Fruit fly (Drosophila melanogaster) whole organism, embryonic: ENCODE data around the gene mRpS18C.

Experiments
- Asciz ChIP-seq: fragments of 200-800 bp; sonication (Bioruptor generic); optimal IDR thresholded peaks from 2 replicates; lab custom pipeline; 2017; ENCODE audit warnings: missing biosample characterization, mild to moderate bottlenecking, missing genetic modification characterization, missing genetic modification reagents
- CG10267 ChIP-seq: fragments of 200-800 bp; sonication (Bioruptor generic); optimal IDR thresholded peaks from 2 replicates; lab custom pipeline; 2018; ENCODE audit warnings: missing biosample characterization, mild to moderate bottlenecking, missing genetic modification characterization, moderate library complexity
- CG12659 ChIP-seq: fragments of 200-800 bp; sonication (Bioruptor generic); optimal IDR thresholded peaks from 3 replicates; lab custom pipeline; 2017; ENCODE audit warnings: mild to moderate bottlenecking, missing biosample characterization, missing genetic modification reagents, missing genetic modification characterization
- CG16813 ChIP-seq: fragments of 200-800 bp; sonication (Bioruptor generic); IDR thresholded peaks from 3 replicates; pipeline ENCODE4 v1.3.6; 2022; ENCODE audit warnings: missing biosample characterization, missing genetic modification characterization; ENCODE audit not compliant: partially characterized antibody
- CG2116 ChIP-seq: fragments of 200-800 bp; sonication (Bioruptor generic); optimal IDR thresholded peaks from 3 replicates; lab custom pipeline; 2018; ENCODE audit warnings: missing biosample characterization, mild to moderate bottlenecking, missing genetic modification characterization
- CG2129 ChIP-seq: fragments of 200-800 bp; sonication (Bioruptor generic); IDR thresholded peaks from 2 replicates; pipeline ENCODE4 v1.3.6; 2022; ENCODE audit warnings: missing biosample characterization, missing genetic modification characterization; ENCODE audit not compliant: partially characterized antibody
- CG3847 ChIP-seq: fragments of 200-800 bp; sonication (Bioruptor generic); IDR thresholded peaks from 2 replicates; pipeline ENCODE4 v1.3.6; 2022; ENCODE audit warnings: missing biosample characterization, missing genetic modification characterization
- CG4617 ChIP-seq: fragments of 200-800 bp; sonication (Bioruptor generic); optimal IDR thresholded peaks from 3 replicates; lab custom pipeline; 2016; ENCODE audit warnings: missing biosample characterization, missing genetic modification characterization, borderline replicate concordance
- CG7556 ChIP-seq: fragments of 200-800 bp; sonication (Bioruptor generic); optimal IDR thresholded peaks from 2 replicates; lab custom pipeline; 2017; ENCODE audit warnings: missing biosample characterization, mild to moderate bottlenecking, missing genetic modification characterization
- CG9797 ChIP-seq: fragments of 200-800 bp; sonication (Bioruptor generic); optimal IDR thresholded peaks from 3 replicates; lab custom pipeline; 2018; ENCODE audit warnings: missing biosample characterization, mild to moderate bottlenecking, missing genetic modification characterization
- CG9932 ChIP-seq: fragments of 200-800 bp; sonication (Bioruptor generic); IDR thresholded peaks from 2 replicates; pipeline ENCODE4 v1.3.6; 2022; ENCODE audit warnings: missing biosample characterization, missing genetic modification characterization
- CHES-1-like ChIP-seq: fragments of 200-800 bp; sonication (Bioruptor generic); optimal IDR thresholded peaks from 2 replicates; lab custom pipeline; 2016; ENCODE audit warnings: missing biosample characterization, missing genetic modification characterization
- CTCF ChIP-seq: fragments of 200-800 bp; sonication (Bioruptor generic); optimal IDR thresholded peaks from 2 replicates; lab custom pipeline; 2017; ENCODE audit warnings: missing biosample characterization, mild to moderate bottlenecking, missing genetic modification characterization, moderate library complexity
- D ChIP-seq, 2 experiments: fragments of 200-800 bp in 1 of 2; fragments of >200 bp in 1 of 2; sonication (Bioruptor generic) in 1 of 2; optimal IDR thresholded peaks; 2 replicates in 1 of 2; 3 replicates in 1 of 2; lab custom pipeline; 2017; ENCODE audit warnings: mild to moderate bottlenecking in 1 of 2, missing biosample characterization in 1 of 2, missing genetic modification characterization in 1 of 2, missing genetic modification reagents in 1 of 2
- Dbx ChIP-seq: fragments of 200-800 bp; sonication (Bioruptor generic); IDR thresholded peaks from 3 replicates; pipeline ENCODE4 v1.3.6; 2022; ENCODE audit warnings: missing biosample characterization, missing genetic modification characterization
- Dp ChIP-seq: fragments of 200-800 bp; sonication (Bioruptor generic); optimal IDR thresholded peaks from 2 replicates; lab custom pipeline; 2018; ENCODE audit warnings: missing biosample characterization, mild to moderate bottlenecking, missing genetic modification characterization, moderate library complexity
- HmgD ChIP-seq: fragments of 200-800 bp; sonication (Bioruptor generic); optimal IDR thresholded peaks from 3 replicates; lab custom pipeline; 2016; ENCODE audit warnings: missing biosample characterization, missing genetic modification characterization
- HmgZ ChIP-seq: fragments of 200-800 bp; sonication (Bioruptor generic); optimal IDR thresholded peaks from 2 replicates; lab custom pipeline; 2018; ENCODE audit warnings: missing biosample characterization, mild to moderate bottlenecking, missing genetic modification characterization
- Lhr ChIP-seq: fragments of 200-800 bp; sonication (Bioruptor generic); optimal IDR thresholded peaks from 3 replicates; lab custom pipeline; 2017; ENCODE audit warnings: mild to moderate bottlenecking, missing biosample characterization, missing genetic modification reagents, missing genetic modification characterization
- MBD-R2 ChIP-seq: fragments of 200-800 bp; sonication (Bioruptor generic); IDR thresholded peaks from 2 replicates; pipeline ENCODE4 v1.3.6; 2022; ENCODE audit warnings: missing biosample characterization, missing genetic modification characterization
- Meics ChIP-seq: fragments of 200-800 bp; sonication (Bioruptor generic); optimal IDR thresholded peaks from 2 replicates; lab custom pipeline; 2017; ENCODE audit warnings: missing biosample characterization, mild to moderate bottlenecking, missing genetic modification characterization
- Myb ChIP-seq: fragments of 200-800 bp; sonication (Bioruptor generic); optimal IDR thresholded peaks from 2 replicates; lab custom pipeline; 2016; ENCODE audit warnings: missing biosample characterization, missing genetic modification characterization
- NC2α ChIP-seq: fragments of 200-800 bp; sonication (Bioruptor generic); optimal IDR thresholded peaks from 2 replicates; lab custom pipeline; 2016; ENCODE audit warnings: missing biosample characterization, missing genetic modification characterization
- Nf-YC ChIP-seq: fragments of 200-800 bp; optimal IDR thresholded peaks from 3 replicates; lab custom pipeline; 2019; ENCODE audit warnings: missing biosample characterization, mild to moderate bottlenecking, missing genetic modification characterization, moderate library complexity
- Sry-δ ChIP-seq: fragments of 200-800 bp; sonication (Bioruptor generic); optimal IDR thresholded peaks from 2 replicates; lab custom pipeline; 2016; ENCODE audit warnings: missing biosample characterization, missing genetic modification characterization
- Stat92E ChIP-seq, 3 experiments: fragments of >200 bp in 2 of 3; fragments of 200-800 bp in 1 of 3; sonication (Bioruptor generic) in 1 of 3; optimal IDR thresholded peaks; 2 replicates each; lab custom pipeline; 2017 to 2019; ENCODE audit warnings: missing biosample characterization in 3 of 3, missing genetic modification characterization in 3 of 3, mild to moderate bottlenecking in 1 of 3, moderate library complexity in 1 of 3
- Xrp1 ChIP-seq: fragments of 200-800 bp; sonication (Bioruptor generic); IDR thresholded peaks from 2 replicates; pipeline ENCODE4 v1.3.6; 2022; ENCODE audit warnings: missing biosample characterization, missing genetic modification characterization
- YL-1 ChIP-seq: fragments of 200-800 bp; sonication (Bioruptor generic); optimal IDR thresholded peaks from 3 replicates; lab custom pipeline; 2017; ENCODE audit warnings: missing biosample characterization, mild to moderate bottlenecking, missing genetic modification characterization
- amos ChIP-seq: fragments of 200-800 bp; sonication (Bioruptor generic); IDR thresholded peaks from 2 replicates; pipeline ENCODE4 v1.3.6; 2022; ENCODE audit warnings: missing biosample characterization, missing genetic modification characterization; ENCODE audit not compliant: partially characterized antibody
- ato ChIP-seq: fragments of 200-800 bp; sonication (Bioruptor generic); IDR thresholded peaks from 2 replicates; pipeline ENCODE4 v1.3.6; 2022; ENCODE audit warnings: missing biosample characterization, missing genetic modification characterization; ENCODE audit not compliant: partially characterized antibody
- chn ChIP-seq: fragments of 200-800 bp; sonication (Bioruptor generic); optimal IDR thresholded peaks from 2 replicates; lab custom pipeline; 2016; ENCODE audit warnings: missing biosample characterization, missing genetic modification characterization
- corto ChIP-seq: fragments of 200-800 bp; sonication (Bioruptor generic); optimal IDR thresholded peaks from 2 replicates; lab custom pipeline; 2016; ENCODE audit warnings: missing biosample characterization, mild to moderate bottlenecking, missing genetic modification characterization, moderate library complexity
- dm ChIP-seq: fragments of 200-800 bp; sonication (Bioruptor generic); optimal IDR thresholded peaks from 3 replicates; lab custom pipeline; 2016; ENCODE audit warnings: missing biosample characterization, missing genetic modification characterization
- dmrt11E ChIP-seq: fragments of 200-800 bp; sonication (Bioruptor generic); optimal IDR thresholded peaks from 3 replicates; lab custom pipeline; 2018; ENCODE audit warnings: missing biosample characterization, mild to moderate bottlenecking, missing genetic modification characterization, moderate library complexity
- eyg ChIP-seq: fragments of 200-800 bp; sonication (Bioruptor generic); optimal IDR thresholded peaks from 3 replicates; lab custom pipeline; 2016; ENCODE audit warnings: missing biosample characterization, missing genetic modification characterization
- ftz-f1 ChIP-seq: fragments of 200-800 bp; sonication (Bioruptor generic); optimal IDR thresholded peaks from 2 replicates; lab custom pipeline; 2016; ENCODE audit warnings: missing biosample characterization, missing genetic modification characterization
- gro ChIP-seq: fragments of 200-800 bp; sonication (Bioruptor generic); optimal IDR thresholded peaks from 2 replicates; lab custom pipeline; 2016; ENCODE audit warnings: missing biosample characterization, missing genetic modification characterization
- her ChIP-seq: fragments of 200-800 bp; sonication (Bioruptor generic); optimal IDR thresholded peaks from 2 replicates; lab custom pipeline; 2016; ENCODE audit warnings: missing biosample characterization, missing genetic modification characterization
- hkb ChIP-seq, 2 experiments: fragments of 200-800 bp in 1 of 2; fragments of >200 bp in 1 of 2; sonication (Bioruptor generic) in 1 of 2; IDR thresholded peaks in 1 of 2; optimal IDR thresholded peaks in 1 of 2; 2 replicates each; pipeline versions ENCODE4 v1.3.6 to Lab custom; 2017 to 2022; ENCODE audit warnings: missing biosample characterization in 1 of 2, missing genetic modification characterization in 1 of 2
- knrl ChIP-seq: fragments of 200-800 bp; sonication (Bioruptor generic); IDR thresholded peaks from 3 replicates; pipeline ENCODE4 v1.3.6; 2022; ENCODE audit warnings: missing biosample characterization, missing genetic modification characterization; ENCODE audit not compliant: partially characterized antibody
- mam ChIP-seq: fragments of 200-800 bp; sonication (Bioruptor generic); optimal IDR thresholded peaks from 3 replicates; lab custom pipeline; 2016; ENCODE audit warnings: missing biosample characterization, missing genetic modification characterization
- phol ChIP-seq: fragments of 200-800 bp; sonication (Bioruptor generic); optimal IDR thresholded peaks from 3 replicates; lab custom pipeline; 2018; ENCODE audit warnings: missing biosample characterization, mild to moderate bottlenecking, missing genetic modification characterization, moderate library complexity
- pzg ChIP-seq: fragments of 200-800 bp; sonication (Bioruptor generic); optimal IDR thresholded peaks from 3 replicates; lab custom pipeline; 2018; ENCODE audit warnings: missing biosample characterization, mild to moderate bottlenecking, missing genetic modification characterization, moderate library complexity
- sens ChIP-seq: fragments of 200-800 bp; sonication (Bioruptor generic); peaks from one replicate; lab custom pipeline; 2016; ENCODE audit warnings: missing biosample characterization, missing genetic modification characterization
- seq ChIP-seq: fragments of 200-800 bp; sonication (Bioruptor generic); IDR thresholded peaks from 2 replicates; pipeline ENCODE4 v1.3.6; 2022; ENCODE audit warnings: missing biosample characterization, missing genetic modification characterization
- stwl ChIP-seq: fragments of 200-800 bp; sonication (Bioruptor generic); optimal IDR thresholded peaks from 3 replicates; lab custom pipeline; 2018; ENCODE audit warnings: missing biosample characterization, mild to moderate bottlenecking, missing genetic modification characterization, moderate library complexity
- trem ChIP-seq: fragments of 200-800 bp; optimal IDR thresholded peaks from 3 replicates; lab custom pipeline; 2019; ENCODE audit warnings: missing biosample characterization, mild to moderate bottlenecking, missing genetic modification characterization, moderate library complexity
- unc-4 ChIP-seq: fragments of 200-800 bp; sonication (Bioruptor generic); IDR thresholded peaks from 2 replicates; pipeline ENCODE4 v1.3.6; 2022; ENCODE audit warnings: missing biosample characterization, missing genetic modification characterization; ENCODE audit not compliant: partially characterized antibody

The mRpS18C gene

dm6 chr3R:30427805-30428359 lies 4.1 kb downstream of the mRpS18C start, which contains the start of gene CG2218:
Gene CG2218 (minus strand): TSS chr3R:30428276.
- TF ChIP-seq CG2129 (no peak), Stat92E (GFP tag; optimal IDR thresholded peaks at IDR 0.05; lab: Kevin White, UChicago) (peak in 1 of 3 experiments; percentile 58), her (GFP tag; lab: Kevin White, UChicago) (peak; percentile 11), phol (tag; lab: Kevin White, UChicago) (peak; percentile 91), corto (GFP tag; lab: Kevin White, UChicago) (no peak), CG4617 (GFP tag; lab: Kevin White, UChicago) (peak; percentile 87), D (optimal IDR thresholded peaks at IDR 0.05; lab: Kevin White, UChicago) (peak; percentile 10), D (GFP tag; optimal IDR thresholded peaks at IDR 0.05; lab: Kevin White, UChicago) (no peak), eyg (GFP tag; lab: Kevin White, UChicago) (no peak), Asciz (no peak), sens (GFP tag; lab: Kevin White, UChicago) (no peak), ftz-f1 (GFP tag; lab: Kevin White, UChicago) (peak; percentile 36), hkb (optimal IDR thresholded peaks at IDR 0.05; lab: Kevin White, UChicago) (no peak), hkb (GFP tag; IDR thresholded peaks at IDR 0.05; lab: Robert Waterston, UW) (peak; percentile 33; the same call in 1 of the 2 replicates), CG9932 (no peak), CTCF (GFP tag; lab: Kevin White, UChicago) (peak; percentile 54), seq (GFP tag; lab: Robert Waterston, UW) (no peak), Meics (GFP tag; lab: Kevin White, UChicago) (no peak), CG12659 (peak; percentile 52), CHES-1-like (GFP tag; lab: Kevin White, UChicago) (peak; percentile 25), CG2116 (peak; percentile 49), dmrt11E (tag; lab: Kevin White, UChicago) (no peak), NC2α (GFP tag; lab: Kevin White, UChicago) (peak; percentile 1), Lhr (peak; percentile 25), CG16813 (GFP tag; lab: Robert Waterston, UW) (peak; percentile 34; the same call in 2 of the 3 replicates), Dbx (GFP tag; lab: Robert Waterston, UW) (0 out of 3 replicates have a peak, but pooled peaks have one; percentile 17), CG9797 (GFP tag; lab: Kevin White, UChicago) (peak; percentile 99), HmgZ (tag; lab: Kevin White, UChicago) (peak; percentile 78), stwl (tag; lab: Kevin White, UChicago) (peak; percentile 95), MBD-R2 (GFP tag; lab: Robert Waterston, UW) (peak; percentile 72), dm (GFP tag; lab: Kevin White, UChicago) (no peak), CG3847 (peak; percentile 69), knrl (peak; percentile 45; the same call in 2 of the 3 replicates), Sry-δ (GFP tag; lab: Kevin White, UChicago) (peak; percentile 67), Xrp1 (GFP tag; lab: Robert Waterston, UW) (no peak), ato (peak; percentile 55; the same call in 1 of the 2 replicates), Nf-YC (tag; lab: Kevin White, UChicago) (no peak), unc-4 (GFP tag; lab: Robert Waterston, UW) (0 out of 2 replicates have a peak, but pooled peaks have one; percentile 19), amos (peak; percentile 50; the same call in 1 of the 2 replicates), HmgD (GFP tag; lab: Kevin White, UChicago) (peak; percentile 76), gro (GFP tag; lab: Kevin White, UChicago) (peak; percentile 46), trem (tag; lab: Kevin White, UChicago) (peak; percentile 76), YL-1 (peak; percentile 80), Myb (GFP tag; lab: Kevin White, UChicago) (peak; percentile 65), Dp (peak; percentile 98), mam (no peak), chn (GFP tag; lab: Kevin White, UChicago) (peak; percentile 5), CG10267 (tag; lab: Kevin White, UChicago) (peak; percentile 47), pzg (peak; percentile 96), CG7556 (GFP tag; lab: Kevin White, UChicago) (no peak)
